Worm (Caenorhabditis elegans): Measurements from ENCODE around the gene rab-28.

- TF ChIP-seq ama-1 (optimal IDR thresholded peaks at IDR 0.05) (no peak), nhr-28 (tag; optimal IDR thresholded peaks at IDR 0.05) (no peak), ceh-82 (tag; optimal IDR thresholded peaks at IDR 0.05) (no peak), ZK546.5 (tag; optimal IDR thresholded peaks at IDR 0.05) (no peak), ceh-28 (tag; optimal IDR thresholded peaks at IDR 0.05) (no peak), aly-2 (tag; optimal IDR thresholded peaks at IDR 0.05) (no peak), ceh-16 (tag; optimal IDR thresholded peaks at IDR 0.05) (no peak), mdl-1 (tag; optimal IDR thresholded peaks at IDR 0.05) (no peak)
Measured at ce11 chrIV:9256017-9256416, 12.2 kb upstream of the rab-28 start, which contains the start of gene Y11D7A.9.
